Fruit fly (Drosophila melanogaster): ENCODE results near the gene CG34012.

The CG34012 gene

DNA sequence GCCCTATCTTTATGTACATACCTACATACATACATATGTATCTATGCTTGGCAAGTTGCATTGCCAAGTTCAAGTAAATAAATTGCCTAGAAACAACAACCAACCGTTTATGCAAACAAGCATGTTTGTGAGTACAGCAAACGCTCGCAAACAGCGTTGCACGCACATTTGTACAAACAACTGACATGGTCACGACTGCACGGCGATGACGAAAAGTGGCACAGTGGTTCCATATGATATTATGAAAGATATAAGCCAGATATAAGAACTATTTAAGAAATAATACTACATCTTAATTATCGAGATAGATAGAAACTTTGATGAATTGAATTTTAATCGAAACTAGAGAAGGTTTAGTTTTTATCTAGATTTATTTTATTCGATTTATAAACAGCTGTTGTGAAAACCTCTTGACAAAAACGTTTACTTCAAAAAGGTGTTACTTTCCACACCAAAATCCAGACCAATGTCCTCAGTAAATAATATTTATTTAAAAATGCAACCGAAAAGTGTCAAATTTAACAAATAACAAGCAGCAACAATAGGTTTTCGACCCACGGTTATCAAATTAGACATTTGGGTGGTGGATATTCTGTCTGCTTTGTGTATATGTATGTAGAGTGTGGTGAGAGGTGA is 19.4 kb downstream of the CG34012 start (continued):
- TF ChIP-seq CG3407 (GFP tag; optimal IDR thresholded peaks at IDR 0.05) (peak; percentile 81), cas (GFP tag; IDR thresholded peaks at IDR 0.05) (no peak), nmo (GFP tag; optimal IDR thresholded peaks at IDR 0.05) (peak; percentile 96), CG9932 (GFP tag; IDR thresholded peaks at IDR 0.05) (peak; percentile 41; the same call in 1 of the 2 replicates), TFAM (GFP tag; optimal IDR thresholded peaks at IDR 0.05) (no peak), Ptx1 (GFP tag; IDR thresholded peaks at IDR 0.05) (peak; percentile 84), CG34422 (GFP tag; IDR thresholded peaks at IDR 0.05) (peak; percentile 74), HLHmδ (GFP tag; optimal IDR thresholded peaks at IDR 0.05) (peak; percentile 65), pfk (GFP tag; optimal IDR thresholded peaks at IDR 0.05) (peak; percentile 30), gsb-n (tag; optimal IDR thresholded peaks at IDR 0.05) (peak; percentile 85), sisA (GFP tag; IDR thresholded peaks at IDR 0.05) (peak; percentile 74), dpn (GFP tag; optimal IDR thresholded peaks at IDR 0.05) (peak; percentile 73 to 88), fd64A (GFP tag; optimal IDR thresholded peaks at IDR 0.05) (peak; percentile 45), hbn (GFP tag; IDR thresholded peaks at IDR 0.05; ENCODE audit: partially characterized antibody) (no peak), salm (tag; optimal IDR thresholded peaks at IDR 0.05) (peak; percentile 78), rib (GFP tag; IDR thresholded peaks at IDR 0.05) (no peak), Dip2 (GFP tag; IDR thresholded peaks at IDR 0.05) (no peak; the same call in 1 of the 2 replicates), insv (GFP tag; optimal IDR thresholded peaks at IDR 0.05) (peak in 1 of 2 experiments; percentile 62), Xbp1 (GFP tag; optimal IDR thresholded peaks at IDR 0.05) (peak; percentile 92), sima (GFP tag; optimal IDR thresholded peaks at IDR 0.05) (no peak), CG13894 (tag; optimal IDR thresholded peaks at IDR 0.05) (no peak), CG17328 (GFP tag; IDR thresholded peaks at IDR 0.05) (peak; percentile 70), run (tag; optimal IDR thresholded peaks at IDR 0.05) (peak; percentile 86), Neu2 (GFP tag; optimal IDR thresholded peaks at IDR 0.05; ENCODE audit: borderline replicate concordance) (peak; percentile 25), tap (tag; optimal IDR thresholded peaks at IDR 0.05) (peak; percentile 87), CG12659 (GFP tag; optimal IDR thresholded peaks at IDR 0.05) (peak; percentile 96), dan (GFP tag; IDR thresholded peaks at IDR 0.05) (no peak; the same call in 1 of the 2 replicates), disco-r (GFP tag; optimal IDR thresholded peaks at IDR 0.05) (peak; percentile 73), sr (GFP tag; IDR thresholded peaks at IDR 0.05) (peak; percentile 74; the same call in 2 of the 3 replicates), dati (GFP tag; IDR thresholded peaks at IDR 0.05) (peak; percentile 51; the same call in 1 of the 2 replicates), Myb (GFP tag; optimal IDR thresholded peaks at IDR 0.05) (peak; percentile 57), CG32532 (GFP tag; IDR thresholded peaks at IDR 0.05) (peak; percentile 58; the same call in 1 of the 2 replicates), NFAT (GFP tag; IDR thresholded peaks at IDR 0.05) (no peak), CoRest (tag; optimal IDR thresholded peaks at IDR 0.05) (peak; percentile 95), ems (GFP tag; optimal IDR thresholded peaks at IDR 0.05) (peak; percentile 87), ap (GFP tag; IDR thresholded peaks at IDR 0.05) (peak; percentile 36), Six4 (GFP tag; optimal IDR thresholded peaks at IDR 0.05) (peak; percentile 92), kah (GFP tag; optimal IDR thresholded peaks at IDR 0.05) (peak; percentile 82), Fer2 (tag; optimal IDR thresholded peaks at IDR 0.05) (no peak), HLH4C (GFP tag; IDR thresholded peaks at IDR 0.05; ENCODE audit: partially characterized antibody) (peak; percentile 43; the same call in 1 of the 3 replicates), tna (GFP tag; IDR thresholded peaks at IDR 0.05; ENCODE audit: partially characterized antibody) (no peak), nau (GFP tag; optimal IDR thresholded peaks at IDR 0.05) (peak; percentile 93), CG4617 (GFP tag; optimal IDR thresholded peaks at IDR 0.05; ENCODE audit: borderline replicate concordance) (peak; percentile 64), amos (GFP tag; IDR thresholded peaks at IDR 0.05; ENCODE audit: partially characterized antibody) (no peak), Asciz (GFP tag; optimal IDR thresholded peaks at IDR 0.05) (peak; percentile 91), shn (GFP tag; optimal IDR thresholded peaks at IDR 0.05) (peak; percentile 67), Hand (GFP tag; optimal IDR thresholded peaks at IDR 0.05) (peak; percentile 82), Xrp1 (GFP tag; IDR thresholded peaks at IDR 0.05) (peak; percentile 87), CG11696 (GFP tag; IDR thresholded peaks at IDR 0.05) (peak; percentile 46)
